Worm (Caenorhabditis elegans): Measurements from ENCODE around the gene F36G3.2.

The F36G3.2 gene

DNA sequence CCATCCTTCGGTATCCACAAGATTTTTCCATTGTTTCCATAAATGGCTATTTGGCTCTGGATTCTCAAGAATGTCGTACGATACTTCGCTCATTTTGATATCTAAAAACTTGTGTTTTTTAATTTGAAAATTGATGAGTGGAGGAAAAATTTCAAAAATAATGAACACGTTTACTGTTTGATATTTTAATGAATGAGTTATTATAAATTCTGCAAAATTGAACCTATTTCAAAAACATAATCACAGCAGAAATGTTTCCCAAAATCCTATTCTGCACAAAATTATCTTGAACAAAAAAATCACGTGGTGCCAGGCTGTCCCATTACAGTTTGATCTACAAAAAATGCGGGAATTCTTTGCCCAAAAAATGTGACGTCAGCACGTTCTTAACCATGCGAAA is at the start of gene F36G3.2:
F36G3.2 (minus strand) TSS at position 101 of the 400 bp plus-strand sequence.
- TF ChIP-seq aly-1 (tag; optimal IDR thresholded peaks at IDR 0.05) (no peak), hmg-4 (GFP tag; optimal IDR thresholded peaks at IDR 0.05) (no peak), ets-7 (tag; optimal IDR thresholded peaks at IDR 0.05) (no peak), tbx-11 (GFP tag; IDR thresholded peaks at IDR 0.05) (no peak), tra-4 (tag; optimal IDR thresholded peaks at IDR 0.05) (no peak), F13C5.2 (tag; optimal IDR thresholded peaks at IDR 0.05) (no peak), pes-1 (GFP tag; IDR thresholded peaks at IDR 0.05) (no peak), sea-1 (GFP tag; conservative IDR thresholded peaks at IDR 0.05) (no peak), ceh-36 (tag; optimal IDR thresholded peaks at IDR 0.05) (no peak), flt-1 (GFP tag; IDR thresholded peaks at IDR 0.05) (no peak), tbx-37 (GFP tag; conservative IDR thresholded peaks at IDR 0.05) (no peak)

DNA sequence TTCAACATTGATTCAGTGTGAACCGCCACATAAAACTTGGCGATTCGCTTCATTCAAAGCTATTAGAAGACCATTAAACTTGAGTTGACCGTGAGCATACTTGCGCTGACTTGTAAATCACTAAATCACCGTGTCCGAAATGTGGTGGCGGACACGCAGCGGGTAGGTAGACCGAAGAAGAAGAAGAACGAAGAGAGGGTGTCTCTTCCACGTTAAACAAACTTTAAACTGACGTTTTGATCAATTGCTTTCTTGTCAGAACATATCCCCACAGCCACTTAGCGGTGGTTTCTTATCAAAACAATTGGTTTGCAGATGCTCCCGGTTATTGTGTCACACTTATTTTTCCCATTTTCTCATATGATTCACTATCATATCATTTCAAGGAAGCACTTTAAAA is 49.5 kb upstream of the F36G3.2 start:
- TF ChIP-seq tra-4 (tag; optimal IDR thresholded peaks at IDR 0.05) (no peak), ceh-13 (GFP tag; optimal IDR thresholded peaks at IDR 0.05) (no peak), F13C5.2 (tag; optimal IDR thresholded peaks at IDR 0.05) (no peak), scrt-1 (GFP tag; IDR thresholded peaks at IDR 0.05) (no peak), tbx-37 (GFP tag; conservative IDR thresholded peaks at IDR 0.05) (no peak), hnd-1 (tag; optimal IDR thresholded peaks at IDR 0.05) (no peak), ama-1 (optimal IDR thresholded peaks at IDR 0.05) (no peak), tbx-11 (GFP tag; IDR thresholded peaks at IDR 0.05) (no peak)

DNA sequence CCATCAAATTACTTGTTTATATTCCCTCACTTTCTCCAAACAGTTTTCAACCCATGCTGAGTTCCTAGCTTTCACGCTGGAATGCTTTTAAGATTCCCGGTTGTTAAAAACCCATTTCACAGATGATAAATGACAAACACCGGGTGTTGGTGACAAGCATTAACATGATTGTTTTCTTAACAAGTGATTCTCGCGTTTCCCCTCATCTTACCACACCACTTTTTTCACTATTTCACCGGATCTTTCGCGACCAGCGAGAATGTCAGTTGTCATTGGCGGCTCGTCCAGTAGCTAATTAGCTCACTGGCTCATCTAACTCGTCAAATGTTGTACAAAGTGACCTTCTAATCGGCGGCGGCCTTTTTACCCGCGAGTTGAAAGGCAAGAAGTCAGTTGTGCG is 48.0 kb upstream of the F36G3.2 start:
- TF ChIP-seq sea-1 (GFP tag; conservative IDR thresholded peaks at IDR 0.05) = no peak
- no peak for TF ChIP-seq scrt-1 (GFP tag; IDR thresholded peaks at IDR 0.05)
- no peak for TF ChIP-seq hnd-1 (tag; optimal IDR thresholded peaks at IDR 0.05)

DNA sequence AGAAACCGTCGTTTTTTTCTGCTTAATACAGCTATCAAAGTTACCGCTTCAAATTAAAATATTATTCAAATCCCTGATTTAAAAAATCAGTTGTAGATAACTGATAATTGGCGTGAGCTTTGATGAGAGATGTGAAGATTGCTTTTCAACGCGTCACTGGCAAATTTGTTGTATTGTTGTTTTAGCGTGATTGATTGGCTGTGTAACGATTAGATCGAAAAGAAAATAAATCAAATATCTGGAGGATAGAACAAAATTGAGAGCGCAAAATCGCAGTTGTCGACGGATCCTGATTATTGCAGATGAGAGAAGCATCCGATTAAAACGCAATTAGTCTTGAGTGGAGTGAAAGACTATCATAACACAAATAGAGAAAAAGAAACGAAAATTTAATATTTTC is 46.8 kb upstream of the F36G3.2 start:
- TF ChIP-seq hmg-4 (GFP tag; optimal IDR thresholded peaks at IDR 0.05) (no peak), B0310.2 (tag; optimal IDR thresholded peaks at IDR 0.05) (no peak), pes-1 (GFP tag; IDR thresholded peaks at IDR 0.05) (no peak), F13C5.2 (tag; optimal IDR thresholded peaks at IDR 0.05) (no peak), tra-4 (tag; optimal IDR thresholded peaks at IDR 0.05) (no peak), ceh-13 (GFP tag; optimal IDR thresholded peaks at IDR 0.05) (no peak), sea-1 (GFP tag; conservative IDR thresholded peaks at IDR 0.05) (no peak), hmbx-1 (tag; optimal IDR thresholded peaks at IDR 0.05) (no peak), scrt-1 (GFP tag; IDR thresholded peaks at IDR 0.05) (no peak), flt-1 (GFP tag; IDR thresholded peaks at IDR 0.05) (no peak), ama-1 (optimal IDR thresholded peaks at IDR 0.05) (no peak), ceh-36 (tag; optimal IDR thresholded peaks at IDR 0.05) (no peak), ets-7 (tag; optimal IDR thresholded peaks at IDR 0.05) (no peak), aly-1 (tag; optimal IDR thresholded peaks at IDR 0.05) (no peak), tbx-11 (GFP tag; IDR thresholded peaks at IDR 0.05) (no peak), tbx-37 (GFP tag; conservative IDR thresholded peaks at IDR 0.05) (no peak)

DNA sequence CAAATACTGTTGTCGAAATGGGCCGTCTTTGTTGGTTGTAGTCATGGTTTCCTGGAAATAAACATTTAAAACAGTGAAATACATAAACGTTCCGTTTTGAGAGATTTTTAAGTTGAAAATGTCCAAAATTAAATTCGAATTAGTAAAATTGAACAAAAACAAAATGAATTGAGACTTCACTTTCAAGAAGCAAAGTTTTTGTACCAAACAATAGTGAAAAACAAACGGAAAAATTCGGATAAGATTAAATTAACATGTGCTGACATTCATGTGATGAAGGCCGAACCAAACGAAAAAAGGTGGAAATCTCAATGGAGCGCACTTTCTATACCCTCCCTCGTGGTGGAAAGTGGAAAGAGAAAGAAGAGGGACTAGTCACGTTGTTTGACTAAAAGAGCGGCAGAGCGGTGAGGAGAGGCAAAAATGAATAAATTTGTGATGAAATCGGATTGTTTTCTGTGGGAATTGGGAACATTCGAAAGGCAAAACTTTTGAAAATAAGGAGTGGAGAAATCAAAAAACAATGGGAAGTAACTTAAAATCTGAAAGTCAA is 44.0 kb upstream of the F36G3.2 start, which contains the start of gene ipla-2:
ipla-2 (minus strand) TSS at position 51 of the 553 bp plus-strand sequence.
- TF ChIP-seq F13C5.2 (tag; optimal IDR thresholded peaks at IDR 0.05) = peak; percentile 47
- no peak for TF ChIP-seq ets-7 (tag; optimal IDR thresholded peaks at IDR 0.05)
- TF ChIP-seq ceh-13 (GFP tag; optimal IDR thresholded peaks at IDR 0.05) = no peak
- TF ChIP-seq tbx-11 (GFP tag; IDR thresholded peaks at IDR 0.05) = no peak
- no peak for TF ChIP-seq hmbx-1 (tag; optimal IDR thresholded peaks at IDR 0.05)
- TF ChIP-seq sea-1 (GFP tag; conservative IDR thresholded peaks at IDR 0.05) = no peak
- TF ChIP-seq flt-1 (GFP tag; IDR thresholded peaks at IDR 0.05) = no peak

DNA sequence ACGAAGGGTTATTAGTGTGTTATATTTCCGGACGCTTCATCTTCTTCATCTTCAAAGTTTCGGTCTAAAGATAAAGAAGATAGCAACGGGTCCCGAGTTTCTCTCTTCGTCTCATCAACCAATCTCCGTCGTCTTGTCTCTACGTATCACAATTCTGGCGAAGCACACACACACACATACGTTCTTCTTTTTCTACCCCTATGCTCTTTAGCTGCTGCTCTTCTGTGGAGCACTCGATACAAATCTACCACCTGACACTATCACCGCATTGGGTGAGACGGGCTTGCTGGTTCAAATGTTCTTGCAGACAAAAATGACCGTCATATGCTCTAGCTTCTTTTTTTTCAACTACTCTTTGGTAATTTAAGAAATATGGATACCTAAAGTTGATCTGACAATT is 38.3 kb upstream of the F36G3.2 start:
- no peak for TF ChIP-seq hmg-4 (GFP tag; optimal IDR thresholded peaks at IDR 0.05)
- peak; percentile 58; the same call in 1 of the 2 replicates for TF ChIP-seq scrt-1 (GFP tag; IDR thresholded peaks at IDR 0.05)

DNA sequence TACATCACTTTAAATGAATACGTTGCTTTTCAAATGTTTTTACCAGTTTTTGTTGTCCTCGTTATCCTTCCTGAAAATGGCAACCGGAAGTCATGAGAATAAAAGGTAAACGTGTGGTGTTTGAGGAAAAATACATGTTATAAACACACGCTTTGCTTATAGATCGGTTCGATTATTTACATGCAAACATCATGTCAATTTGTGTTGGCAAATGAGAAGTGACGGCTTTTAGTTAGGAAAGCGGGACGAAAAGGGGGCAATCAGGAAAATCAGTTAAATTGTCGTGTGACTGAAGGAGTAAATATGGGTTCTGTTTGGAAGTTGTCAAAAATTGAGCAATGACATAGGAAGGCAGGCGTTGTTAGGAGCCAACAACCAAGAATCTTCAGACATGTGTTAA is 37.1 kb upstream of the F36G3.2 start, which contains the start of gene rrc-1:
rrc-1 (minus strand) TSS at position 74 of the 400 bp plus-strand sequence.
- TF ChIP-seq tra-4 (tag; optimal IDR thresholded peaks at IDR 0.05) (no peak), sea-1 (GFP tag; conservative IDR thresholded peaks at IDR 0.05) (no peak), hmbx-1 (tag; optimal IDR thresholded peaks at IDR 0.05) (no peak)

DNA sequence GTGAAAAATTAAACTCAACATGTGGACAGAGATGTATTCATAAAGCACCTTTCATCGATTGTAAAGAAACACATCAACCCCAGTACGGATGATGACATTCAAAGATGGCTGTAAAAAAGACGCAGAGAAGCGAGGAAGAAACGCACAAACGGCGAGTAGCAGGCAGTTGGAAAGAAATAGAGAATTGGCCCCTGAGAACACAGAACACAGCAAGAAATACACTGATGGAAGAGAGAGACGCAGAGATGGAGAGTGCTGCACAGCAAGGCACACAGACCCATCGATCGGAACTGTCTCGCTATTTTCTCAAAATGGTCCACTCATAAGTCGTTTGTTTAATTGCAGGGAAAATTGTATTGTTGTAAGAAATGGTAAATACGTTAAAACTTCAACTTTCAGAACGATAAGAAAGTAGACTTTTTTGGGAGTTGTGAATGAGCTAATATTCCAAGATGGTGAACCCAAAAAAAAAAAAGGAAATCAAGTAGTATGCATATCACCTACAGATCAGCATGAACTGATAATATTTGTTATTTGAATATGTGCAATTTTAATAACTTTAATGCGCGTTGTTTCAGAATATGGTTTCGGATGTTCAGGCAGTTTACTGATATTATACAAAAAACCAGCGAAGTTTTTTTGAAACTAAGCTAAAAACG is 28.7 kb upstream of the F36G3.2 start:
- no peak for TF ChIP-seq B0310.2 (tag; optimal IDR thresholded peaks at IDR 0.05)
- no peak for TF ChIP-seq hmg-4 (GFP tag; optimal IDR thresholded peaks at IDR 0.05)
- no peak for TF ChIP-seq tra-4 (tag; optimal IDR thresholded peaks at IDR 0.05)
- no peak for TF ChIP-seq hmbx-1 (tag; optimal IDR thresholded peaks at IDR 0.05)
- no peak for TF ChIP-seq flt-1 (GFP tag; IDR thresholded peaks at IDR 0.05)
- no peak for TF ChIP-seq tbx-11 (GFP tag; IDR thresholded peaks at IDR 0.05)
- TF ChIP-seq tbx-37 (GFP tag; conservative IDR thresholded peaks at IDR 0.05) = no peak
- no peak for TF ChIP-seq sea-1 (GFP tag; conservative IDR thresholded peaks at IDR 0.05)
- TF ChIP-seq ceh-13 (GFP tag; optimal IDR thresholded peaks at IDR 0.05) = no peak
- TF ChIP-seq ceh-36 (tag; optimal IDR thresholded peaks at IDR 0.05) = no peak
- no peak for TF ChIP-seq aly-1 (tag; optimal IDR thresholded peaks at IDR 0.05)
- no peak for TF ChIP-seq hnd-1 (tag; optimal IDR thresholded peaks at IDR 0.05)
- no peak for TF ChIP-seq ama-1 (optimal IDR thresholded peaks at IDR 0.05)
- TF ChIP-seq pes-1 (GFP tag; IDR thresholded peaks at IDR 0.05) = no peak
- no peak for TF ChIP-seq F13C5.2 (tag; optimal IDR thresholded peaks at IDR 0.05)
- no peak for TF ChIP-seq scrt-1 (GFP tag; IDR thresholded peaks at IDR 0.05)
- no peak for TF ChIP-seq ets-7 (tag; optimal IDR thresholded peaks at IDR 0.05)

Data from whole organism, early embryonic.